Worm (Caenorhabditis elegans) whole organism, L4 larva: ENCODE data around the gene Y17G9B.4.

Source experiments
- F26F4.8 ChIP-seq: fragments of 200-800 bp; sonication (Bioruptor generic); conservative IDR thresholded peaks from 2 replicates; pipeline ENCODE4 v1.3.6; 2022; ENCODE audit warnings: missing genetic modification characterization, missing compliant biosample characterization
- F44E2.7 ChIP-seq: fragments of 200-800 bp; sonication (Bioruptor generic); IDR thresholded peaks from 2 replicates; pipeline ENCODE4 v2.1.2; 2022; ENCODE audit warnings: missing genetic modification characterization, missing compliant biosample characterization
- T20F7.1 ChIP-seq: fragments of 200-800 bp; sonication (Bioruptor generic); optimal IDR thresholded peaks from 2 replicates; lab custom pipeline; 2018; ENCODE audit warnings: mild to moderate bottlenecking, missing genetic modification characterization, missing compliant biosample characterization
- Y105C5A.15 ChIP-seq: fragments of 200-800 bp; sonication (Bioruptor generic); IDR thresholded peaks from 2 replicates; pipeline ENCODE4 v1.3.6; 2022; ENCODE audit warnings: missing genetic modification characterization, missing compliant biosample characterization
- aha-1 ChIP-seq: fragments of 150-350 bp; peaks from one replicate; lab custom pipeline; 2014; ENCODE audit warnings: missing biosample characterization, missing genetic modification characterization
- ceh-20 ChIP-seq: fragments of 200-800 bp; sonication (Bioruptor generic); IDR thresholded peaks from 2 replicates; pipeline ENCODE4 v1.3.6; 2022; ENCODE audit warnings: missing genetic modification reagents, missing genetic modification characterization, missing compliant biosample characterization
- cey-2 ChIP-seq: sonication (generic microtip); optimal IDR thresholded peaks from 3 replicates; lab custom pipeline; 2017; ENCODE audit warnings: missing genetic modification characterization, mild to moderate bottlenecking, missing compliant biosample characterization, antibody characterized with exemption, borderline replicate concordance; ENCODE audit not compliant: insufficient read depth
- ctbp-1 ChIP-seq: fragments of 200-800 bp; sonication (Bioruptor generic); IDR thresholded peaks from 2 replicates; pipeline ENCODE4 v1.3.6; 2022; ENCODE audit warnings: missing genetic modification reagents, missing genetic modification characterization, missing compliant biosample characterization
- dmd-6 ChIP-seq: fragments of 200-800 bp; sonication (Bioruptor generic); IDR thresholded peaks from 2 replicates; pipeline ENCODE4 v1.3.6; 2022; ENCODE audit warnings: missing genetic modification reagents, missing genetic modification characterization, missing compliant biosample characterization
- dmd-8 ChIP-seq: fragments of 200-800 bp; sonication (Bioruptor generic); IDR thresholded peaks from 2 replicates; pipeline ENCODE4 v1.3.6; 2022; ENCODE audit warnings: missing genetic modification characterization, missing compliant biosample characterization
- dmd-9 ChIP-seq: fragments of 200-800 bp; sonication (Bioruptor generic); IDR thresholded peaks from 2 replicates; pipeline ENCODE4 v1.3.6; 2022; ENCODE audit warnings: missing genetic modification reagents, missing genetic modification characterization, missing compliant biosample characterization
- dpl-1 ChIP-seq: fragments of 150-350 bp; optimal IDR thresholded peaks from 2 replicates; lab custom pipeline; 2014; ENCODE audit warnings: missing biosample characterization, missing genetic modification reagents, missing genetic modification characterization
- dve-1 ChIP-seq: sonication (generic microtip); optimal IDR thresholded peaks from 2 replicates; lab custom pipeline; 2017; ENCODE audit warnings: antibody characterized with exemption, mild to moderate bottlenecking, missing genetic modification characterization, missing compliant biosample characterization; ENCODE audit not compliant: insufficient read depth
- egl-43 ChIP-seq: fragments of 200-800 bp; sonication (Bioruptor generic); IDR thresholded peaks from 2 replicates; pipeline ENCODE4 v1.3.6; 2022; ENCODE audit warnings: missing genetic modification reagents, missing genetic modification characterization, missing compliant biosample characterization
- gei-8 ChIP-seq: fragments of 200-800 bp; sonication (Bioruptor generic); optimal IDR thresholded peaks from 2 replicates; lab custom pipeline; 2018; ENCODE audit warnings: mild to moderate bottlenecking, missing genetic modification characterization, missing compliant biosample characterization
- hif-1 ChIP-seq, 2 experiments: sonication (generic microtip); optimal IDR thresholded peaks; 2 replicates each; lab custom pipeline; 2016 to 2017; ENCODE audit warnings: missing compliant biosample characterization in 2 of 2, missing genetic modification characterization in 2 of 2, missing genetic modification reagents in 2 of 2, missing genotype in 2 of 2, mild to moderate bottlenecking in 1 of 2
- hlh-11 ChIP-seq: fragments of 200-800 bp; sonication (Bioruptor generic); optimal IDR thresholded peaks from 2 replicates; lab custom pipeline; 2018; ENCODE audit warnings: mild to moderate bottlenecking, missing genetic modification characterization, missing compliant biosample characterization
- jun-1 ChIP-seq: fragments of 150-350 bp; optimal IDR thresholded peaks from 2 replicates; lab custom pipeline; 2014; ENCODE audit warnings: missing biosample characterization, missing genetic modification reagents, missing genetic modification characterization
- lin-13 ChIP-seq: fragments of 150-350 bp; optimal IDR thresholded peaks from 2 replicates; lab custom pipeline; 2014; ENCODE audit warnings: missing biosample characterization, missing genetic modification reagents, missing genetic modification characterization
- lin-38 ChIP-seq: fragments of 200-800 bp; sonication (Bioruptor generic); IDR thresholded peaks from 2 replicates; pipeline ENCODE4 v1.3.6; 2022; ENCODE audit warnings: missing genetic modification reagents, missing genetic modification characterization, missing compliant biosample characterization
- lin-39 ChIP-seq: fragments of 150-350 bp; optimal IDR thresholded peaks from 2 replicates; lab custom pipeline; 2014; ENCODE audit warnings: missing biosample characterization, missing genetic modification reagents, missing genetic modification characterization
- lir-3 ChIP-seq: sonication (generic microtip); optimal IDR thresholded peaks from 2 replicates; lab custom pipeline; 2016; ENCODE audit warnings: mild to moderate bottlenecking, missing genetic modification characterization, missing compliant biosample characterization
- lsy-2 ChIP-seq, 2 experiments: fragments of 150-350 bp in 1 of 2; sonication (generic microtip) in 1 of 2; optimal IDR thresholded peaks; 2 replicates each; lab custom pipeline; 2014 to 2017; ENCODE audit warnings: missing biosample characterization in 2 of 2, missing genetic modification characterization in 2 of 2
- madf-5 ChIP-seq, 2 experiments: fragments of 200-800 bp; sonication (Bioruptor generic); IDR thresholded peaks; 2 replicates each; pipeline ENCODE4 v1.3.6; 2022; ENCODE audit warnings: missing compliant biosample characterization in 2 of 2, missing genetic modification characterization in 2 of 2
- mdt-29 ChIP-seq: fragments of 200-800 bp; sonication (Bioruptor generic); IDR thresholded peaks from 2 replicates; pipeline ENCODE4 v1.3.6; 2022; ENCODE audit warnings: missing genetic modification reagents, missing genetic modification characterization, missing compliant biosample characterization
- mep-1 ChIP-seq: fragments of 150-350 bp; sonication (generic microtip); optimal IDR thresholded peaks from 3 replicates; lab custom pipeline; 2014; ENCODE audit warnings: missing biosample characterization, missing genetic modification characterization
- mes-2 ChIP-seq: sonication (generic microtip); optimal IDR thresholded peaks from 2 replicates; lab custom pipeline; 2016; ENCODE audit warnings: missing genotype, mild to moderate bottlenecking, missing genetic modification characterization, missing compliant biosample characterization; ENCODE audit not compliant: poor library complexity, severe bottlenecking
- mxl-2 ChIP-seq: fragments of 200-800 bp; sonication (Bioruptor generic); conservative IDR thresholded peaks from 2 replicates; pipeline ENCODE4 v1.3.6; 2022; ENCODE audit warnings: missing genetic modification reagents, missing genetic modification characterization, missing compliant biosample characterization
- nhr-102 ChIP-seq: sonication (generic microtip); optimal IDR thresholded peaks from 2 replicates; lab custom pipeline; 2016; ENCODE audit warnings: mild to moderate bottlenecking, missing genetic modification characterization, moderate library complexity, missing compliant biosample characterization
- nhr-237 ChIP-seq: sonication (generic microtip); optimal IDR thresholded peaks from 2 replicates; lab custom pipeline; 2017; ENCODE audit warnings: missing biosample characterization, missing genetic modification characterization
- rbr-2 ChIP-seq: sonication (generic microtip); optimal IDR thresholded peaks from 2 replicates; lab custom pipeline; 2016; ENCODE audit warnings: missing genotype, missing genetic modification characterization, missing compliant biosample characterization
- sdz-12 ChIP-seq: fragments of 200-800 bp; sonication (Bioruptor generic); optimal IDR thresholded peaks from 2 replicates; lab custom pipeline; 2018; ENCODE audit warnings: mild to moderate bottlenecking, missing genetic modification characterization, missing compliant biosample characterization
- spr-3 ChIP-seq: fragments of 200-800 bp; sonication (Bioruptor generic); optimal IDR thresholded peaks from 2 replicates; lab custom pipeline; 2018; ENCODE audit warnings: mild to moderate bottlenecking, missing genetic modification characterization, missing compliant biosample characterization
- tag-97 ChIP-seq: fragments of 200-800 bp; sonication (Bioruptor generic); IDR thresholded peaks from 2 replicates; pipeline ENCODE4 v1.3.6; 2022; ENCODE audit warnings: missing genetic modification characterization, missing compliant biosample characterization
- tra-1 ChIP-seq: fragments of 200-800 bp; sonication (Bioruptor generic); IDR thresholded peaks from 2 replicates; pipeline ENCODE4 v1.3.6; 2022; ENCODE audit warnings: missing genetic modification reagents, missing genetic modification characterization, missing compliant biosample characterization
- unc-130 ChIP-seq: sonication (generic microtip); optimal IDR thresholded peaks from 2 replicates; lab custom pipeline; 2016; ENCODE audit warnings: missing genetic modification reagents, missing genetic modification characterization, missing compliant biosample characterization
- unc-62 ChIP-seq, 3 experiments: fragments of 150-350 bp in 1 of 3; sonication (generic microtip); optimal IDR thresholded peaks in 2 of 3; peaks in 1 of 3; 1 replicate in 1 of 3; 2 replicates in 2 of 3; lab custom pipeline; 2014 to 2017; ENCODE audit warnings: missing biosample characterization in 3 of 3, missing genetic modification characterization in 3 of 3, missing genetic modification reagents in 3 of 3, missing genotype in 1 of 3
- zfp-2 ChIP-seq: sonication (generic microtip); optimal IDR thresholded peaks from 2 replicates; lab custom pipeline; 2016; ENCODE audit warnings: mild to moderate bottlenecking, missing genetic modification characterization, missing compliant biosample characterization
- ztf-7 ChIP-seq: fragments of 150-350 bp; optimal IDR thresholded peaks from 2 replicates; lab custom pipeline; 2014; ENCODE audit warnings: missing biosample characterization, missing genetic modification characterization

Gene Y17G9B.4

ce11 chrIV:4712376-4712775 lies 39.5 kb upstream of the Y17G9B.4 start, which contains the start of gene yars-2:
Gene yars-2, minus strand, starts transcription at chrIV:4712624.
- TF ChIP-seq aha-1 (tag; lab: Kevin White, UChicago) (peak; percentile 16), madf-5 (GFP tag; IDR thresholded peaks at IDR 0.05; lab: Robert Waterston, UW) (no peak), F26F4.8 (GFP tag; lab: Robert Waterston, UW) (no peak), lin-13 (GFP tag; lab: Kevin White, UChicago) (no peak), mep-1 (no peak), nhr-237 (no peak), sdz-12 (GFP tag; lab: Kevin White, UChicago) (no peak), ztf-7 (no peak), hlh-11 (no peak), gei-8 (no peak), T20F7.1 (GFP tag; lab: Kevin White, UChicago) (no peak), dmd-8 (no peak), dmd-9 (GFP tag; lab: Robert Waterston, UW) (no peak), egl-43 (GFP tag; lab: Robert Waterston, UW) (no peak), unc-130 (GFP tag; lab: Kevin White, UChicago) (peak; percentile 86), dmd-6 (GFP tag; lab: Robert Waterston, UW) (no peak), ctbp-1 (GFP tag; lab: Robert Waterston, UW) (no peak), jun-1 (tag; lab: Kevin White, UChicago) (no peak), lsy-2 (tag; optimal IDR thresholded peaks at IDR 0.05; lab: Kevin White, UChicago) (peak in 1 of 2 experiments; percentile 67), unc-62 (GFP tag; optimal IDR thresholded peaks at IDR 0.05 in 1 of 2; lab: Kevin White, UChicago) (peak in 1 of 2 experiments; percentile 91), unc-62 (tag; optimal IDR thresholded peaks at IDR 0.05; lab: Kevin White, UChicago) (no peak), tag-97 (no peak), spr-3 (GFP tag; lab: Kevin White, UChicago) (no peak), dve-1 (tag; lab: Kevin White, UChicago) (peak; percentile 17), nhr-102 (tag; lab: Kevin White, UChicago) (no peak), mdt-29 (no peak), hif-1 (tag; optimal IDR thresholded peaks at IDR 0.05; lab: Kevin White, UChicago) (peak in 1 of 2 experiments; percentile 76), ceh-20 (GFP tag; lab: Robert Waterston, UW) (no peak), rbr-2 (tag; lab: Kevin White, UChicago) (peak; percentile 25), F44E2.7 (GFP tag; lab: Robert Waterston, UW) (no peak), lin-39 (tag; lab: Kevin White, UChicago) (no peak), mxl-2 (GFP tag; lab: Robert Waterston, UW) (no peak), lir-3 (tag; lab: Kevin White, UChicago) (no peak), cey-2 (tag; lab: Kevin White, UChicago) (no peak), mes-2 (tag; lab: Kevin White, UChicago) (peak; percentile 92), lin-38 (GFP tag; lab: Robert Waterston, UW) (peak; percentile 54), Y105C5A.15 (no peak), dpl-1 (GFP tag; lab: Kevin White, UChicago) (no peak), tra-1 (GFP tag; lab: Robert Waterston, UW) (no peak), zfp-2 (no peak)

DNA sequence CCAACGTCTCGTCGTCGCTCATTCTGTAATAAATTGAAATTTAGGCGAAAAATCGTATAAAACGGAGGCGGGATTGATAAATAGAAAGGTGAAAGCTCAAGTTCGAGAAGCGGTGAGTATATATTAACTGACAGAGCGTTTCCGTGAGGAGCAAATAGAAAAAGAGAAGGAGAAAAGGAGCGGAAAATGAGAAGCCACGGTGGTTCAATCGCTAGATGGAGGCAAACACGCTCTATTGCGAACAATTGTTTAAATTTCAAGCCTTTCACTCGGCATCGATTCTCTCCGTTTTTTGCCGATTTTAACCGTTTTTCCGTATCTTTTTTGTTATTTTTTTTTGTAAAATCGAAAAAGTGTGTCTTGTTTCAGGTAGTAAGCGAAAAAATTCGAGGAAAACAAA lies 36.1 kb upstream of the Y17G9B.4 start, which contains the start of gene miro-1:
Gene miro-1, minus strand, starts transcription at position 23 of the 400 bp plus-strand sequence.
- TF ChIP-seq lin-38 (GFP tag; lab: Robert Waterston, UW), result peak; percentile 85
